Worm (Caenorhabditis elegans): Measurements from ENCODE around the gene ist-1.

The ist-1 gene

ce11 chrX:7126348-7126747 lies at the start of gene ist-1:
ist-1 (plus strand) TSS chrX:7126648.
- TF ChIP-seq B0261.1 (tag; optimal IDR thresholded peaks at IDR 0.05) (no peak), lin-40 (tag; optimal IDR thresholded peaks at IDR 0.05) (no peak), madf-6 (GFP tag; IDR thresholded peaks at IDR 0.05) (no peak), dpff-1 (tag; optimal IDR thresholded peaks at IDR 0.05) (no peak), madf-8 (GFP tag; conservative IDR thresholded peaks at IDR 0.05) (no peak), nfyb-1 (GFP tag; IDR thresholded peaks at IDR 0.05) (no peak), madf-3 (GFP tag; IDR thresholded peaks at IDR 0.05) (no peak)

- TF ChIP-seq Y53F4B.3 (GFP tag; IDR thresholded peaks at IDR 0.05): no peak
- TF ChIP-seq ekl-4 (GFP tag; IDR thresholded peaks at IDR 0.05): no peak
- TF ChIP-seq egl-44 (GFP tag; IDR thresholded peaks at IDR 0.05): no peak
- no peak for TF ChIP-seq sdz-38 (tag; optimal IDR thresholded peaks at IDR 0.05)
- TF ChIP-seq lin-26 (GFP tag; IDR thresholded peaks at IDR 0.05): no peak
- no peak for TF ChIP-seq somi-1 (GFP tag; optimal IDR thresholded peaks at IDR 0.05)
- TF ChIP-seq ceh-79 (tag; optimal IDR thresholded peaks at IDR 0.05): no peak
- TF ChIP-seq F39B2.1 (GFP tag; IDR thresholded peaks at IDR 0.05): no peak
Observed at ce11 chrX:7085067-7085466, 41.4 kb upstream of the ist-1 start, which contains the start of gene Y1B5A.1. Y1B5A.1 (plus strand) TSS chrX:7085367.

- TF ChIP-seq mes-4 (tag; optimal IDR thresholded peaks at IDR 0.05) (no peak), mcd-1 (GFP tag; IDR thresholded peaks at IDR 0.05) (no peak)
Observed at ce11 chrX:7085912-7086311, 40.5 kb upstream of the ist-1 start, which contains the start of gene C36B7.4. C36B7.4 (minus strand) TSS chrX:7086012.

ce11 chrX:7096349-7096748 lies 30.1 kb upstream of the ist-1 start, which contains the start of gene C36B7.5:
C36B7.5 (minus strand) TSS chrX:7096449.
- TF ChIP-seq nfya-2 (GFP tag; IDR thresholded peaks at IDR 0.05) (no peak), snpc-1.3 (tag; optimal IDR thresholded peaks at IDR 0.05; ENCODE audit: insufficient read depth) (no peak), ceh-40 (GFP tag; IDR thresholded peaks at IDR 0.05) (no peak), aptf-2 (GFP tag; conservative IDR thresholded peaks at IDR 0.05) (no peak), ccch-3 (GFP tag; optimal IDR thresholded peaks at IDR 0.05) (no peak), mcd-1 (GFP tag; IDR thresholded peaks at IDR 0.05) (no peak), ztf-18 (tag; optimal IDR thresholded peaks at IDR 0.05) (no peak), rcor-1 (GFP tag; IDR thresholded peaks at IDR 0.05) (no peak), snpc-1.1 (tag; optimal IDR thresholded peaks at IDR 0.05; ENCODE audit: insufficient read depth) (no peak), nfyb-1 (GFP tag; IDR thresholded peaks at IDR 0.05) (no peak), madf-3 (GFP tag; IDR thresholded peaks at IDR 0.05) (no peak), die-1 (tag; optimal IDR thresholded peaks at IDR 0.05) (no peak), hsf-1 (GFP tag; IDR thresholded peaks at IDR 0.05) (no peak), tlf-1 (GFP tag; optimal IDR thresholded peaks at IDR 0.05) (no peak), xnd-1 (tag; optimal IDR thresholded peaks at IDR 0.05) (no peak), tbx-9 (tag; optimal IDR thresholded peaks at IDR 0.05; ENCODE audit: borderline replicate concordance) (no peak), K11D2.4 (GFP tag; IDR thresholded peaks at IDR 0.05) (no peak)

- no peak for TF ChIP-seq lsy-27 (tag; optimal IDR thresholded peaks at IDR 0.05; ENCODE audit: borderline replicate concordance, insufficient read depth)
- no peak for TF ChIP-seq athp-1 (tag; optimal IDR thresholded peaks at IDR 0.05)
- no peak for TF ChIP-seq attf-3 (GFP tag; conservative IDR thresholded peaks at IDR 0.05)
- TF ChIP-seq Y56A3A.18 (GFP tag; IDR thresholded peaks at IDR 0.05): no peak
- no peak for TF ChIP-seq attf-6 (GFP tag; IDR thresholded peaks at IDR 0.05)
- no peak for TF ChIP-seq ztf-3 (GFP tag; optimal IDR thresholded peaks at IDR 0.05)
- TF ChIP-seq nhr-179 (tag; optimal IDR thresholded peaks at IDR 0.05): no peak
- TF ChIP-seq B0261.1 (tag; optimal IDR thresholded peaks at IDR 0.05): no peak
- TF ChIP-seq ceh-79 (tag; optimal IDR thresholded peaks at IDR 0.05): no peak
- no peak for TF ChIP-seq fkh-3 (tag; optimal IDR thresholded peaks at IDR 0.05)
- no peak for TF ChIP-seq dpl-1 (GFP tag; optimal IDR thresholded peaks at IDR 0.05)
- TF ChIP-seq madf-6 (GFP tag; IDR thresholded peaks at IDR 0.05): no peak
Observed at ce11 chrX:7099049-7099448, 27.4 kb upstream of the ist-1 start.

Data from whole organism, young adult.